Fruit fly (Drosophila melanogaster) whole organism, embryonic: Measurements from ENCODE around the gene Msh6.
A peak's percentile ranks its signal among the peaks of the same experiment; 100 is the strongest.

Experiments
- Bdp1 ChIP-seq: fragments of 200-800 bp; sonication (Bioruptor generic); optimal IDR thresholded peaks from 3 replicates; lab custom pipeline; 2016; ENCODE audit warnings: missing biosample characterization, missing genetic modification characterization
- CG10462 ChIP-seq: fragments of 200-800 bp; sonication (Bioruptor generic); optimal IDR thresholded peaks from 2 replicates; lab custom pipeline; 2016; ENCODE audit warnings: missing biosample characterization, missing genetic modification characterization
- CG10565 ChIP-seq: fragments of 200-800 bp; sonication (Bioruptor generic); optimal IDR thresholded peaks from 3 replicates; lab custom pipeline; 2016; ENCODE audit warnings: missing biosample characterization, mild to moderate bottlenecking, missing genetic modification characterization
- CG10959 ChIP-seq: fragments of 200-800 bp; sonication (Bioruptor generic); IDR thresholded peaks from 2 replicates; pipeline ENCODE4 v1.3.6; 2022; ENCODE audit warnings: missing biosample characterization, missing genetic modification characterization
- CG11695 ChIP-seq: fragments of 200-800 bp; sonication (Bioruptor generic); IDR thresholded peaks from 3 replicates; pipeline ENCODE4 v1.3.6; 2022; ENCODE audit warnings: missing biosample characterization, missing genetic modification characterization
- CG12659 ChIP-seq: fragments of 200-800 bp; sonication (Bioruptor generic); optimal IDR thresholded peaks from 3 replicates; lab custom pipeline; 2017; ENCODE audit warnings: mild to moderate bottlenecking, missing biosample characterization, missing genetic modification reagents, missing genetic modification characterization
- CG12744 ChIP-seq: fragments of 200-800 bp; sonication (Bioruptor generic); optimal IDR thresholded peaks from 2 replicates; lab custom pipeline; 2016; ENCODE audit warnings: missing biosample characterization, missing genetic modification characterization
- CG14710 ChIP-seq: fragments of 200-800 bp; sonication (Bioruptor generic); optimal IDR thresholded peaks from 3 replicates; lab custom pipeline; 2019; ENCODE audit warnings: missing biosample characterization, mild to moderate bottlenecking, missing genetic modification characterization, moderate library complexity
- CG1603 ChIP-seq: fragments of 200-800 bp; sonication (Bioruptor generic); optimal IDR thresholded peaks from 2 replicates; lab custom pipeline; 2019; ENCODE audit warnings: missing biosample characterization, mild to moderate bottlenecking, missing genetic modification characterization, moderate library complexity
- CG16863 ChIP-seq: fragments of 200-800 bp; sonication (Bioruptor generic); optimal IDR thresholded peaks from 3 replicates; lab custom pipeline; 2016; ENCODE audit warnings: missing biosample characterization, missing genetic modification characterization
- CG18262 ChIP-seq: fragments of 200-800 bp; optimal IDR thresholded peaks from 3 replicates; lab custom pipeline; 2019; ENCODE audit warnings: missing biosample characterization, mild to moderate bottlenecking, missing genetic modification characterization, moderate library complexity
- CG18619 ChIP-seq: fragments of 200-800 bp; sonication (Bioruptor generic); optimal IDR thresholded peaks from 3 replicates; lab custom pipeline; 2017; ENCODE audit warnings: missing biosample characterization, mild to moderate bottlenecking, missing genetic modification characterization
- CG42726 ChIP-seq: fragments of 200-800 bp; sonication (Bioruptor generic); IDR thresholded peaks from 2 replicates; pipeline ENCODE4 v1.3.6; 2022; ENCODE audit warnings: missing biosample characterization, missing genetic modification characterization; ENCODE audit not compliant: partially characterized antibody
- CG4617 ChIP-seq: fragments of 200-800 bp; sonication (Bioruptor generic); optimal IDR thresholded peaks from 3 replicates; lab custom pipeline; 2016; ENCODE audit warnings: missing biosample characterization, missing genetic modification characterization, borderline replicate concordance
- CG5180 ChIP-seq: fragments of 200-800 bp; sonication (Bioruptor generic); optimal IDR thresholded peaks from 3 replicates; lab custom pipeline; 2017; ENCODE audit warnings: missing biosample characterization, missing genetic modification characterization, mild to moderate bottlenecking, moderate library complexity, missing genetic modification reagents
- CG6654 ChIP-seq: fragments of 200-800 bp; sonication (Bioruptor generic); optimal IDR thresholded peaks from 2 replicates; lab custom pipeline; 2017; ENCODE audit warnings: missing biosample characterization, mild to moderate bottlenecking, missing genetic modification characterization
- CG6765 ChIP-seq: fragments of 200-800 bp; sonication (Bioruptor generic); optimal IDR thresholded peaks from 3 replicates; lab custom pipeline; 2017; ENCODE audit warnings: missing biosample characterization, mild to moderate bottlenecking, missing genetic modification characterization
- CG6813 ChIP-seq: fragments of 200-800 bp; sonication (Bioruptor generic); optimal IDR thresholded peaks from 2 replicates; lab custom pipeline; 2017; ENCODE audit warnings: missing biosample characterization, missing genetic modification characterization, mild to moderate bottlenecking, moderate library complexity, missing genetic modification reagents
- CG7786 ChIP-seq: fragments of 200-800 bp; sonication (Bioruptor generic); optimal IDR thresholded peaks from 2 replicates; lab custom pipeline; 2016; ENCODE audit warnings: missing biosample characterization, missing genetic modification characterization
- CG8944 ChIP-seq: fragments of 200-800 bp; sonication (Bioruptor generic); optimal IDR thresholded peaks from 3 replicates; lab custom pipeline; 2016; ENCODE audit warnings: missing biosample characterization, missing genetic modification characterization
- CG9727 ChIP-seq: fragments of 200-800 bp; sonication (Bioruptor generic); optimal IDR thresholded peaks from 3 replicates; lab custom pipeline; 2017; ENCODE audit warnings: missing biosample characterization, mild to moderate bottlenecking, missing genetic modification characterization
- Doc3 ChIP-seq: fragments of 200-800 bp; sonication (Bioruptor generic); IDR thresholded peaks from 3 replicates; pipeline ENCODE4 v1.3.6; 2022; ENCODE audit warnings: missing biosample characterization, missing genetic modification characterization; ENCODE audit not compliant: partially characterized antibody
- Ets65A ChIP-seq: fragments of 200-800 bp; sonication (Bioruptor generic); peaks from one replicate; lab custom pipeline; 2016; ENCODE audit warnings: missing biosample characterization, missing genetic modification characterization
- Lhr ChIP-seq: fragments of 200-800 bp; sonication (Bioruptor generic); optimal IDR thresholded peaks from 3 replicates; lab custom pipeline; 2017; ENCODE audit warnings: mild to moderate bottlenecking, missing biosample characterization, missing genetic modification reagents, missing genetic modification characterization
- MESR4 ChIP-seq: fragments of 200-800 bp; sonication (Bioruptor generic); optimal IDR thresholded peaks from 2 replicates; lab custom pipeline; 2018; ENCODE audit warnings: missing biosample characterization, mild to moderate bottlenecking, missing genetic modification characterization, moderate library complexity
- Oaz ChIP-seq: fragments of 200-800 bp; sonication (Bioruptor generic); IDR thresholded peaks from 2 replicates; pipeline ENCODE4 v1.3.6; 2022; ENCODE audit warnings: missing biosample characterization, missing genetic modification characterization
- aop ChIP-seq: fragments of 200-800 bp; sonication (Bioruptor generic); IDR thresholded peaks from 2 replicates; pipeline ENCODE4 v1.3.6; 2022; ENCODE audit warnings: missing biosample characterization, missing genetic modification characterization
- az2 ChIP-seq: fragments of 200-800 bp; sonication (Bioruptor generic); optimal IDR thresholded peaks from 3 replicates; lab custom pipeline; 2016; ENCODE audit warnings: missing biosample characterization, missing genetic modification characterization
- cato ChIP-seq: fragments of 200-800 bp; sonication (Bioruptor generic); optimal IDR thresholded peaks from 2 replicates; lab custom pipeline; 2016; ENCODE audit warnings: missing biosample characterization, missing genetic modification characterization, borderline replicate concordance
- chm ChIP-seq: fragments of 200-800 bp; sonication (Bioruptor generic); IDR thresholded peaks from 2 replicates; pipeline ENCODE4 v1.3.6; 2022; ENCODE audit warnings: missing biosample characterization, missing genetic modification characterization
- croc ChIP-seq: fragments of 200-800 bp; sonication (Bioruptor generic); conservative IDR thresholded peaks from 3 replicates; pipeline ENCODE4 v1.3.6; 2022; ENCODE audit warnings: missing biosample characterization, missing genetic modification characterization
- crol ChIP-seq: fragments of 200-800 bp; sonication (Bioruptor generic); IDR thresholded peaks from 2 replicates; pipeline ENCODE4 v1.3.6; 2022; ENCODE audit warnings: missing biosample characterization, missing genetic modification characterization
- cwo ChIP-seq: fragments of 200-800 bp; sonication (Bioruptor generic); optimal IDR thresholded peaks from 3 replicates; lab custom pipeline; 2017; ENCODE audit warnings: missing biosample characterization, missing genetic modification characterization, mild to moderate bottlenecking, moderate library complexity, missing genetic modification reagents
- dm ChIP-seq: fragments of 200-800 bp; sonication (Bioruptor generic); optimal IDR thresholded peaks from 3 replicates; lab custom pipeline; 2016; ENCODE audit warnings: missing biosample characterization, missing genetic modification characterization
- exex ChIP-seq: fragments of 200-800 bp; sonication (Bioruptor generic); optimal IDR thresholded peaks from 4 replicates; lab custom pipeline; 2018; ENCODE audit warnings: missing biosample characterization, mild to moderate bottlenecking, missing genetic modification characterization, moderate library complexity
- ham ChIP-seq: fragments of 200-800 bp; sonication (Bioruptor generic); IDR thresholded peaks from 2 replicates; pipeline ENCODE4 v1.3.6; 2022; ENCODE audit warnings: missing biosample characterization, missing genetic modification characterization
- hkb ChIP-seq, 2 experiments: fragments of 200-800 bp in 1 of 2; fragments of >200 bp in 1 of 2; sonication (Bioruptor generic) in 1 of 2; IDR thresholded peaks in 1 of 2; optimal IDR thresholded peaks in 1 of 2; 2 replicates each; pipeline versions ENCODE4 v1.3.6 to Lab custom; 2017 to 2022; ENCODE audit warnings: missing biosample characterization in 1 of 2, missing genetic modification characterization in 1 of 2
- nau ChIP-seq: fragments of 200-800 bp; sonication (Bioruptor generic); optimal IDR thresholded peaks from 3 replicates; lab custom pipeline; 2017; ENCODE audit warnings: missing biosample characterization, mild to moderate bottlenecking, missing genetic modification characterization, missing genetic modification reagents
- onecut ChIP-seq: fragments of 200-800 bp; sonication (Bioruptor generic); IDR thresholded peaks from 2 replicates; pipeline ENCODE4 v1.3.6; 2022; ENCODE audit warnings: missing biosample characterization, missing genetic modification characterization
- salm ChIP-seq: fragments of 200-800 bp; sonication (Bioruptor generic); optimal IDR thresholded peaks from 2 replicates; lab custom pipeline; 2018; ENCODE audit warnings: missing biosample characterization, mild to moderate bottlenecking, missing genetic modification characterization
- sqz ChIP-seq: fragments of 200-800 bp; sonication (Bioruptor generic); optimal IDR thresholded peaks from 3 replicates; lab custom pipeline; 2018; ENCODE audit warnings: missing biosample characterization, mild to moderate bottlenecking, missing genetic modification characterization
- sug ChIP-seq: fragments of 200-800 bp; optimal IDR thresholded peaks from 2 replicates; lab custom pipeline; 2019; ENCODE audit warnings: missing biosample characterization, mild to moderate bottlenecking, missing genetic modification characterization, moderate library complexity
- tin ChIP-seq: fragments of 200-800 bp; sonication (Bioruptor generic); optimal IDR thresholded peaks from 3 replicates; lab custom pipeline; 2016; ENCODE audit warnings: missing biosample characterization, missing genetic modification characterization
- tup ChIP-seq: fragments of 200-800 bp; sonication (Bioruptor generic); optimal IDR thresholded peaks from 2 replicates; lab custom pipeline; 2016; ENCODE audit warnings: missing biosample characterization, mild to moderate bottlenecking, missing genetic modification characterization, moderate library complexity
- twi ChIP-seq: fragments of 200-800 bp; optimal IDR thresholded peaks from 2 replicates; lab custom pipeline; 2019; ENCODE audit warnings: missing biosample characterization, mild to moderate bottlenecking, missing genetic modification characterization, moderate library complexity
- wor ChIP-seq: fragments of 200-800 bp; sonication (Bioruptor generic); IDR thresholded peaks from 2 replicates; pipeline ENCODE4 v1.3.6; 2022; ENCODE audit warnings: missing biosample characterization, missing genetic modification characterization
- zen2 ChIP-seq: fragments of 200-800 bp; sonication (Bioruptor generic); IDR thresholded peaks from 3 replicates; pipeline ENCODE4 v1.3.6; 2022; ENCODE audit warnings: missing biosample characterization, missing genetic modification characterization; ENCODE audit not compliant: partially characterized antibody

Gene Msh6

DNA sequence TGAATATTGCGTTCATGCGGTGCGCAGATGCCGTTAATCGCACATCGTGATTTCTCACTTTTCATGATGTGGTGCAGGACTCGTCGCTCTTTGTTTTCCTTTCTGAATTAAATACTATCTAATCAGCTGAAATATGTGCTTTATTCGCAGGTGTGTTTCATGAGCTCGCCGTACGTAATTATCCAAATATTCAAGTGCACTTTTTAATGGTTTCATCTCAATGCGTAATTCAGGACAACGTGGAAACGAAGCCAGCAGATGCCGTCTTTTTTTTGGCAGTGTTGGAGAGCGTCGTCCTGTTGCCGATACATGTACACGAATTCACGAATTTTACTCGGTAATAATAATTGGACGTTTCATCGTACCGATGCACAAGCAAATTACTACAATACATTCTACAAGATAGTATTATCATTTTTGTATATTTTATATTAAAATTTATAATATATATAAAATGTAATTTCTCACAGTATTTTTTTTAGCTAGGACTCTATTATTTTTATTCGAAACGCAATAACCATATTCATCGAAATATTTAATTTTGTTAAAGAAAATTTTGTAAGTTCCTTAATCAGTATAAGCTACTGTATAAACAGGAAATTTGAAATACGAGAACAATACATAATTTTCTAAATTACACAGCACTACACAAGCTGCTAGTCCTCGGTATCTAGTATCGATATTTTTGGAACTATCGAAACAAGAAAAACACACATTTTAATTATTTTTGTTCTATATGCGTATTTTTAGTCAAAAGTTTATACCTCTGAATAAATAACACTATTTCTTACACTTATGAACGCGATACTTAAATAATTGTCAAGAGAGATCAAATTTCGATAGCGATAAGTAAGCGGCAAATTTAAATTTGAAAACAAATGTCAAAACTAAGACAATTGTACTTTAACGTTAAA lies 21.4 kb downstream of the Msh6 start, which contains the start of gene CG12316 (continued):
- TF ChIP-seq zen2 (GFP tag; lab: Robert Waterston, UW): peak; percentile 74; the same call in 2 of the 3 replicates
- TF ChIP-seq CG6654 (GFP tag; lab: Kevin White, UChicago): peak; percentile 74
- TF ChIP-seq CG10565 (GFP tag; lab: Kevin White, UChicago): peak; percentile 78
- TF ChIP-seq CG1603 (tag; lab: Kevin White, UChicago): peak; percentile 90
- TF ChIP-seq ham (GFP tag; lab: Robert Waterston, UW): peak; percentile 40; the same call in 1 of the 2 replicates
- peak; percentile 91 for TF ChIP-seq sug (tag; lab: Kevin White, UChicago)
- TF ChIP-seq Ets65A (GFP tag; lab: Kevin White, UChicago): peak; percentile 98
- peak; percentile 90 for TF ChIP-seq cwo (GFP tag; lab: Kevin White, UChicago)
- TF ChIP-seq tin (GFP tag; lab: Kevin White, UChicago): peak; percentile 91
- peak; percentile 74 for TF ChIP-seq exex (tag; lab: Kevin White, UChicago)
- TF ChIP-seq nau: no peak
- peak; percentile 75 for TF ChIP-seq CG10462
- peak; percentile 94 for TF ChIP-seq CG6813 (GFP tag; lab: Kevin White, UChicago)
- TF ChIP-seq sqz (GFP tag; lab: Kevin White, UChicago): peak; percentile 40
- peak; percentile 90 for TF ChIP-seq salm
- TF ChIP-seq aop (GFP tag; lab: Robert Waterston, UW): 0 out of 2 replicates have a peak, but pooled peaks have one; percentile 51
- TF ChIP-seq wor: peak; percentile 71
- peak; percentile 88 for TF ChIP-seq dm (GFP tag; lab: Kevin White, UChicago)
- peak; percentile 86 for TF ChIP-seq twi (tag; lab: Kevin White, UChicago)
- peak; percentile 70 for TF ChIP-seq MESR4 (GFP tag; lab: Kevin White, UChicago)
- peak; percentile 63 for TF ChIP-seq Oaz (GFP tag; lab: Robert Waterston, UW)
- TF ChIP-seq CG12659: peak; percentile 92
- TF ChIP-seq CG11695 (GFP tag; lab: Robert Waterston, UW): peak; percentile 89
- peak; percentile 92 for TF ChIP-seq CG18619 (GFP tag; lab: Kevin White, UChicago)
- TF ChIP-seq CG8944 (GFP tag; lab: Kevin White, UChicago): peak; percentile 90
- TF ChIP-seq CG14710 (tag; lab: Kevin White, UChicago): peak; percentile 93
- TF ChIP-seq CG7786 (GFP tag; lab: Kevin White, UChicago): peak; percentile 94
- TF ChIP-seq chm (GFP tag; lab: Robert Waterston, UW): peak; percentile 91
- no peak for TF ChIP-seq hkb (optimal IDR thresholded peaks at IDR 0.05; lab: Kevin White, UChicago)
- TF ChIP-seq hkb (GFP tag; IDR thresholded peaks at IDR 0.05; lab: Robert Waterston, UW): peak; percentile 93
- TF ChIP-seq CG10959: peak; percentile 86
- no peak for TF ChIP-seq CG42726 (GFP tag; lab: Robert Waterston, UW)
- TF ChIP-seq croc (GFP tag; lab: Robert Waterston, UW): peak; percentile 76
- peak; percentile 84 for TF ChIP-seq CG6765 (GFP tag; lab: Kevin White, UChicago)
- TF ChIP-seq CG12744 (GFP tag; lab: Kevin White, UChicago): peak; percentile 87
- no peak for TF ChIP-seq CG5180
- TF ChIP-seq Doc3 (GFP tag; lab: Robert Waterston, UW): peak; percentile 87
- TF ChIP-seq CG9727: peak; percentile 96
- TF ChIP-seq CG4617: peak; percentile 71
- peak; percentile 69 for TF ChIP-seq Lhr (GFP tag; lab: Kevin White, UChicago)
- TF ChIP-seq CG18262 (tag; lab: Kevin White, UChicago): peak; percentile 95
- no peak for TF ChIP-seq crol (GFP tag; lab: Robert Waterston, UW)
- TF ChIP-seq Bdp1 (GFP tag; lab: Kevin White, UChicago): peak; percentile 87
- peak; percentile 77 for TF ChIP-seq cato (GFP tag; lab: Kevin White, UChicago)
- TF ChIP-seq tup (GFP tag; lab: Kevin White, UChicago): peak; percentile 87
- TF ChIP-seq az2 (GFP tag; lab: Kevin White, UChicago): peak; percentile 86
- TF ChIP-seq onecut (GFP tag; lab: Robert Waterston, UW): peak; percentile 91
- peak; percentile 91 for TF ChIP-seq CG16863 (GFP tag; lab: Kevin White, UChicago)
